Worm (Caenorhabditis elegans) whole organism, late embryonic: ENCODE data around the gene wrt-10.

Experiments
- F13H6.1 ChIP-seq: sonication (generic microtip); optimal IDR thresholded peaks from 2 replicates; lab custom pipeline; 2016; ENCODE audit warnings: missing genetic modification characterization, missing compliant biosample characterization
- K09A11.1 ChIP-seq: sonication (generic microtip); optimal IDR thresholded peaks from 2 replicates; lab custom pipeline; 2017; ENCODE audit warnings: antibody characterized with exemption, mild to moderate bottlenecking, missing genetic modification characterization, missing compliant biosample characterization; ENCODE audit not compliant: insufficient read depth
- ama-1 ChIP-seq: fragments of 150-350 bp; optimal IDR thresholded peaks from 2 replicates; lab custom pipeline; 2014
- ceh-18 ChIP-seq: sonication (generic microtip); optimal IDR thresholded peaks from 2 replicates; lab custom pipeline; 2016; ENCODE audit warnings: missing genetic modification characterization, missing compliant biosample characterization
- ceh-19 ChIP-seq: fragments of 200-800 bp; sonication (Bioruptor generic); optimal IDR thresholded peaks from 2 replicates; lab custom pipeline; 2018; ENCODE audit warnings: mild to moderate bottlenecking, missing genetic modification characterization, missing compliant biosample characterization
- ceh-2 ChIP-seq: sonication (generic microtip); optimal IDR thresholded peaks from 2 replicates; lab custom pipeline; 2016; ENCODE audit warnings: missing genotype, missing genetic modification characterization, missing compliant biosample characterization
- ceh-22 ChIP-seq: sonication (generic microtip); optimal IDR thresholded peaks from 2 replicates; lab custom pipeline; 2017; ENCODE audit warnings: missing biosample characterization, missing genetic modification characterization
- ceh-30 ChIP-seq: fragments of 150-350 bp; optimal IDR thresholded peaks from 2 replicates; lab custom pipeline; 2014; ENCODE audit warnings: missing biosample characterization, missing genetic modification characterization
- ceh-31 ChIP-seq: sonication (generic microtip); optimal IDR thresholded peaks from 2 replicates; lab custom pipeline; 2016; ENCODE audit warnings: missing genetic modification characterization, missing compliant biosample characterization
- ceh-45 ChIP-seq: fragments of 200-800 bp; sonication (Bioruptor generic); IDR thresholded peaks from 2 replicates; pipeline ENCODE4 v1.3.6; 2022; ENCODE audit warnings: missing genetic modification reagents, missing genetic modification characterization, missing compliant biosample characterization
- ceh-9 ChIP-seq: sonication (generic microtip); optimal IDR thresholded peaks from 2 replicates; lab custom pipeline; 2016; ENCODE audit warnings: mild to moderate bottlenecking, missing genetic modification characterization, inconsistent platforms, missing compliant biosample characterization
- che-1 ChIP-seq: sonication (generic microtip); optimal IDR thresholded peaks from 2 replicates; lab custom pipeline; 2016; ENCODE audit warnings: mild to moderate bottlenecking, missing genetic modification characterization, missing compliant biosample characterization
- dmd-4 ChIP-seq: sonication (generic microtip); optimal IDR thresholded peaks from 2 replicates; lab custom pipeline; 2016; ENCODE audit warnings: borderline replicate concordance, missing genetic modification characterization, missing compliant biosample characterization
- dve-1 ChIP-seq: sonication (generic microtip); optimal IDR thresholded peaks from 2 replicates; lab custom pipeline; 2017; ENCODE audit warnings: antibody characterized with exemption, mild to moderate bottlenecking, missing genetic modification characterization, missing compliant biosample characterization
- ets-4 ChIP-seq: sonication (generic microtip); optimal IDR thresholded peaks from 2 replicates; lab custom pipeline; 2016; ENCODE audit warnings: missing genetic modification characterization, missing compliant biosample characterization
- eyg-1 ChIP-seq: sonication (generic microtip); optimal IDR thresholded peaks from 2 replicates; lab custom pipeline; 2016; ENCODE audit warnings: missing genotype, missing genetic modification characterization, missing compliant biosample characterization
- fkh-10 ChIP-seq: fragments of 150-350 bp; optimal IDR thresholded peaks from 2 replicates; lab custom pipeline; 2014; ENCODE audit warnings: missing biosample characterization, missing genetic modification reagents, missing genetic modification characterization
- fkh-6 ChIP-seq: sonication (generic microtip); optimal IDR thresholded peaks from 2 replicates; lab custom pipeline; 2016; ENCODE audit warnings: missing genetic modification characterization, missing compliant biosample characterization
- gmeb-2 ChIP-seq: sonication (generic microtip); optimal IDR thresholded peaks from 2 replicates; lab custom pipeline; 2016; ENCODE audit warnings: missing genetic modification characterization, inconsistent platforms, missing compliant biosample characterization
- hlh-15 ChIP-seq: sonication (generic microtip); optimal IDR thresholded peaks from 2 replicates; lab custom pipeline; 2016; ENCODE audit warnings: missing genetic modification characterization, missing compliant biosample characterization
- hlh-30 ChIP-seq: sonication (generic microtip); optimal IDR thresholded peaks from 2 replicates; lab custom pipeline; 2017; ENCODE audit warnings: antibody characterized with exemption, missing genetic modification characterization, missing compliant biosample characterization; ENCODE audit not compliant: insufficient read depth
- hlh-8 ChIP-seq: sonication (generic microtip); optimal IDR thresholded peaks from 2 replicates; lab custom pipeline; 2016; ENCODE audit warnings: missing genotype, missing genetic modification characterization, missing compliant biosample characterization
- lim-6 ChIP-seq: sonication (generic microtip); optimal IDR thresholded peaks from 2 replicates; lab custom pipeline; 2016; ENCODE audit warnings: missing genetic modification characterization, missing compliant biosample characterization
- mec-3 ChIP-seq: sonication (generic microtip); optimal IDR thresholded peaks from 2 replicates; lab custom pipeline; 2016; ENCODE audit warnings: borderline replicate concordance, missing genetic modification characterization, missing compliant biosample characterization
- nfya-1 ChIP-seq: sonication (generic microtip); optimal IDR thresholded peaks from 2 replicates; lab custom pipeline; 2017; ENCODE audit warnings: missing genetic modification characterization, mild to moderate bottlenecking, missing compliant biosample characterization, antibody characterized with exemption, moderate library complexity
- odd-2 ChIP-seq: sonication (generic microtip); optimal IDR thresholded peaks from 2 replicates; lab custom pipeline; 2017; ENCODE audit warnings: antibody characterized with exemption, mild to moderate bottlenecking, missing genetic modification characterization, missing compliant biosample characterization
- pag-3 ChIP-seq: sonication (generic microtip); optimal IDR thresholded peaks from 2 replicates; lab custom pipeline; 2016; ENCODE audit warnings: missing compliant biosample characterization, missing genetic modification characterization, borderline replicate concordance
- pha-2 ChIP-seq: sonication (generic microtip); optimal IDR thresholded peaks from 2 replicates; lab custom pipeline; 2017; ENCODE audit warnings: mild to moderate bottlenecking, missing genetic modification characterization, missing compliant biosample characterization
- pha-4 ChIP-seq: fragments of 150-350 bp; optimal IDR thresholded peaks from 2 replicates; lab custom pipeline; 2018; ENCODE audit warnings: missing biosample characterization, missing genetic modification reagents, missing genetic modification characterization
- pros-1 ChIP-seq: fragments of 150-350 bp; optimal IDR thresholded peaks from 2 replicates; lab custom pipeline; 2014; ENCODE audit warnings: missing biosample characterization, missing genetic modification reagents, missing genetic modification characterization
- ref-2 ChIP-seq: sonication (generic microtip); optimal IDR thresholded peaks from 2 replicates; lab custom pipeline; 2016; ENCODE audit warnings: missing genetic modification characterization, missing compliant biosample characterization
- rnt-1 ChIP-seq: sonication (generic microtip); optimal IDR thresholded peaks from 2 replicates; lab custom pipeline; 2016; ENCODE audit warnings: missing genetic modification characterization, missing compliant biosample characterization
- sdc-2 ChIP-seq: sonication (generic microtip); optimal IDR thresholded peaks from 2 replicates; lab custom pipeline; 2016; ENCODE audit warnings: missing genotype, missing genetic modification characterization, missing compliant biosample characterization
- sox-2 ChIP-seq: fragments of 200-800 bp; sonication (Bioruptor generic); IDR thresholded peaks from 2 replicates; pipeline ENCODE4 v1.3.6; 2022; ENCODE audit warnings: missing genetic modification reagents, missing genetic modification characterization, missing compliant biosample characterization
- sox-4 ChIP-seq: sonication (generic microtip); optimal IDR thresholded peaks from 2 replicates; lab custom pipeline; 2017; ENCODE audit warnings: mild to moderate bottlenecking, missing genetic modification characterization, inconsistent platforms, missing compliant biosample characterization
- syd-9 ChIP-seq: sonication (generic microtip); optimal IDR thresholded peaks from 2 replicates; lab custom pipeline; 2016; ENCODE audit warnings: mild to moderate bottlenecking, missing genetic modification characterization, moderate library complexity, missing compliant biosample characterization
- ttx-3 ChIP-seq: sonication (generic microtip); optimal IDR thresholded peaks from 2 replicates; lab custom pipeline; 2016; ENCODE audit warnings: missing genetic modification reagents, missing genetic modification characterization, missing compliant biosample characterization
- unc-3 ChIP-seq, 2 experiments: fragments of 200-800 bp in 1 of 2; sonication (Bioruptor generic) in 1 of 2; sonication (generic microtip) in 1 of 2; conservative IDR thresholded peaks in 1 of 2; optimal IDR thresholded peaks in 1 of 2; 2 replicates each; pipeline versions ENCODE4 v1.3.6 to Lab custom; 2016 to 2022; ENCODE audit warnings: missing compliant biosample characterization in 2 of 2, missing genetic modification characterization in 2 of 2, missing genetic modification reagents in 1 of 2
- unc-42 ChIP-seq: sonication (generic microtip); optimal IDR thresholded peaks from 2 replicates; lab custom pipeline; 2016; ENCODE audit warnings: missing genotype, missing genetic modification characterization, missing compliant biosample characterization
- unc-55 ChIP-seq: sonication (generic microtip); optimal IDR thresholded peaks from 2 replicates; lab custom pipeline; 2017; ENCODE audit warnings: missing biosample characterization, missing genetic modification reagents, missing genetic modification characterization
- unc-86 ChIP-seq: sonication (generic microtip); optimal IDR thresholded peaks from 2 replicates; lab custom pipeline; 2016; ENCODE audit warnings: missing genetic modification characterization, missing compliant biosample characterization
- zip-5 ChIP-seq: sonication (generic microtip); optimal IDR thresholded peaks from 2 replicates; lab custom pipeline; 2016; ENCODE audit warnings: missing genetic modification characterization, missing compliant biosample characterization
- ztf-16 ChIP-seq: sonication (generic microtip); optimal IDR thresholded peaks from 2 replicates; lab custom pipeline; 2017; ENCODE audit warnings: missing genetic modification characterization, missing compliant biosample characterization

The wrt-10 gene

ce11 chrII:7529078-7529683 is 5.2 kb downstream of the wrt-10 start, which contains the start of gene ZK1290.5:
Gene ZK1290.5 (plus strand): TSS chrII:7529643.
- TF ChIP-seq pros-1 (tag; lab: Kevin White, UChicago) (no peak), ama-1 (no peak), hlh-15 (no peak), F13H6.1 (peak; percentile 10), nfya-1 (tag; lab: Kevin White, UChicago) (peak; percentile 50), gmeb-2 (tag; lab: Kevin White, UChicago) (no peak), ceh-18 (tag; lab: Kevin White, UChicago) (peak; percentile 84), ceh-9 (no peak), rnt-1 (tag; lab: Kevin White, UChicago) (peak; percentile 54), sox-4 (tag; lab: Kevin White, UChicago) (no peak), pag-3 (no peak), fkh-6 (tag; lab: Kevin White, UChicago) (no peak), sdc-2 (no peak), unc-55 (peak; percentile 69), unc-42 (tag; lab: Kevin White, UChicago) (no peak), ets-4 (peak; percentile 18), hlh-30 (tag; lab: Kevin White, UChicago) (peak; percentile 61), ref-2 (tag; lab: Kevin White, UChicago) (no peak), mec-3 (tag; lab: Kevin White, UChicago) (no peak)

- TF ChIP-seq che-1 (tag; lab: Kevin White, UChicago) (no peak), ceh-31 (tag; lab: Kevin White, UChicago) (no peak), K09A11.1 (tag; lab: Kevin White, UChicago) (no peak), ttx-3 (tag; lab: Kevin White, UChicago) (no peak), ets-4 (no peak), dve-1 (tag; lab: Kevin White, UChicago) (no peak), pha-4 (tag; lab: Kevin White, UChicago) (no peak), ceh-30 (tag; lab: Kevin White, UChicago) (no peak), ceh-2 (no peak), fkh-6 (tag; lab: Kevin White, UChicago) (no peak), sox-4 (tag; lab: Kevin White, UChicago) (no peak), ref-2 (tag; lab: Kevin White, UChicago) (no peak), pha-2 (no peak), ceh-9 (no peak), unc-86 (no peak), unc-42 (tag; lab: Kevin White, UChicago) (no peak), zip-5 (no peak)
Observed at ce11 chrII:7528210-7528609, 6.2 kb downstream of the wrt-10 start.

- TF ChIP-seq odd-2: no peak
- TF ChIP-seq ztf-16 (tag; lab: Kevin White, UChicago): no peak
- TF ChIP-seq pha-4 (tag; lab: Kevin White, UChicago): no peak
- no peak for TF ChIP-seq lim-6
- no peak for TF ChIP-seq sox-4 (tag; lab: Kevin White, UChicago)
- TF ChIP-seq hlh-8: no peak
Observed at ce11 chrII:7525458-7525857, 8.9 kb downstream of the wrt-10 start, which contains the start of the genes ZK1290.7 and rnh-1.1. Gene ZK1290.7 (minus strand): TSS chrII:7525558. Gene rnh-1.1 (plus strand): TSS chrII:7525738.

- TF ChIP-seq zip-5: no peak
- no peak for TF ChIP-seq dve-1 (tag; lab: Kevin White, UChicago)
- TF ChIP-seq sdc-2: no peak
- TF ChIP-seq gmeb-2 (tag; lab: Kevin White, UChicago): no peak
- TF ChIP-seq, all 69 proteins: peak for 0
Observed at ce11 chrII:7523281-7523680, 11.1 kb downstream of the wrt-10 start, which contains the start of gene ZK1290.15. Gene ZK1290.15 (plus strand): TSS chrII:7523581.

ce11 chrII:7521420-7521819 is 12.9 kb downstream of the wrt-10 start:
- TF ChIP-seq ceh-45 (GFP tag; lab: Robert Waterston, UW) (no peak), fkh-10 (no peak), syd-9 (tag; lab: Kevin White, UChicago) (no peak), pha-4 (tag; lab: Kevin White, UChicago) (no peak), sox-2 (GFP tag; lab: Robert Waterston, UW) (no peak), dmd-4 (tag; lab: Kevin White, UChicago) (no peak), ceh-19 (no peak), ceh-22 (tag; lab: Kevin White, UChicago) (no peak), hlh-8 (no peak), unc-3 (GFP tag; conservative IDR thresholded peaks at IDR 0.05; lab: Robert Waterston, UW) (no peak), unc-3 (tag; optimal IDR thresholded peaks at IDR 0.05; lab: Kevin White, UChicago) (no peak), ztf-16 (tag; lab: Kevin White, UChicago) (no peak), eyg-1 (no peak)
